Worm (Caenorhabditis elegans): ENCODE measurements around the gene ugt-34.

ugt-34 gene

ce11 chrV:10656958-10657357 is at the start of gene ugt-34:
Gene ugt-34, minus strand, starts transcription at chrV:10656978.
- TF ChIP-seq akir-1 (GFP tag; optimal IDR thresholded peaks at IDR 0.05) (no peak), F37B4.10 (GFP tag; IDR thresholded peaks at IDR 0.05) (no peak), bed-2 (GFP tag; IDR thresholded peaks at IDR 0.05) (no peak), snpc-1.1 (tag; optimal IDR thresholded peaks at IDR 0.05; ENCODE audit: insufficient read depth) (no peak), F49E8.2 (tag; optimal IDR thresholded peaks at IDR 0.05; ENCODE audit: insufficient read depth) (no peak), F22D6.2 (tag; optimal IDR thresholded peaks at IDR 0.05) (no peak), snpc-1.3 (tag; optimal IDR thresholded peaks at IDR 0.05; ENCODE audit: insufficient read depth) (no peak)

- TF ChIP-seq C17E4.6 (GFP tag; IDR thresholded peaks at IDR 0.05) (no peak), nfyb-1 (GFP tag; IDR thresholded peaks at IDR 0.05) (no peak), ets-4 (GFP tag; optimal IDR thresholded peaks at IDR 0.05) (no peak), B0019.2 (GFP tag; conservative IDR thresholded peaks at IDR 0.05) (no peak), F23B12.7 (tag; optimal IDR thresholded peaks at IDR 0.05; ENCODE audit: insufficient read depth) (no peak), ZK185.1 (tag; optimal IDR thresholded peaks at IDR 0.05; ENCODE audit: poor library complexity, severe bottlenecking) (no peak), lin-35 (GFP tag; optimal IDR thresholded peaks at IDR 0.05) (no peak)
These were observed 46.1 kb upstream of the ugt-34 start for ce11 chrV:10702910-10703309.

ce11 chrV:10702249-10702648 is 45.5 kb upstream of the ugt-34 start, which contains the start of gene pph-1:
Gene pph-1, plus strand, starts transcription at chrV:10702549.
- no peak for TF ChIP-seq B0261.1 (tag; optimal IDR thresholded peaks at IDR 0.05)
- no peak for TF ChIP-seq T26A5.8 (tag; optimal IDR thresholded peaks at IDR 0.05)
- TF ChIP-seq attf-5 (GFP tag; optimal IDR thresholded peaks at IDR 0.05) = no peak
- no peak for TF ChIP-seq ztf-25 (GFP tag; IDR thresholded peaks at IDR 0.05)
- TF ChIP-seq dpff-1 (tag; optimal IDR thresholded peaks at IDR 0.05) = no peak
- no peak for TF ChIP-seq C17E4.6 (GFP tag; IDR thresholded peaks at IDR 0.05)
- no peak for TF ChIP-seq Y67H2A.10 (GFP tag; conservative IDR thresholded peaks at IDR 0.05)
- no peak for TF ChIP-seq pbrm-1 (GFP tag; IDR thresholded peaks at IDR 0.05)
- no peak for TF ChIP-seq B0035.1 (tag; optimal IDR thresholded peaks at IDR 0.05)
- TF ChIP-seq ZK185.1 (tag; optimal IDR thresholded peaks at IDR 0.05; ENCODE audit: poor library complexity, severe bottlenecking) = no peak
- no peak for TF ChIP-seq hsf-1 (GFP tag; IDR thresholded peaks at IDR 0.05)
- no peak for TF ChIP-seq ztf-18 (tag; optimal IDR thresholded peaks at IDR 0.05)
- TF ChIP-seq lin-35 (GFP tag; optimal IDR thresholded peaks at IDR 0.05) = no peak
- TF ChIP-seq D2030.7 (GFP tag; IDR thresholded peaks at IDR 0.05) = no peak
- TF ChIP-seq egrh-3 (GFP tag; IDR thresholded peaks at IDR 0.05) = no peak
- TF ChIP-seq snpc-4 (GFP tag; optimal IDR thresholded peaks at IDR 0.05) = no peak
- no peak for TF ChIP-seq snpc-4 (tag; optimal IDR thresholded peaks at IDR 0.05)
- no peak for TF ChIP-seq snpc-1.3 (tag; optimal IDR thresholded peaks at IDR 0.05; ENCODE audit: insufficient read depth)
- no peak for TF ChIP-seq ekl-4 (GFP tag; IDR thresholded peaks at IDR 0.05)
- TF ChIP-seq T07F8.4 (tag; optimal IDR thresholded peaks at IDR 0.05) = no peak
- no peak for TF ChIP-seq mxl-1 (tag; optimal IDR thresholded peaks at IDR 0.05)

ce11 chrV:10699122-10699521 is 42.3 kb upstream of the ugt-34 start:
- TF ChIP-seq atf-7 (tag; optimal IDR thresholded peaks at IDR 0.05) = no peak
- no peak for TF ChIP-seq F23B12.7 (tag; optimal IDR thresholded peaks at IDR 0.05; ENCODE audit: insufficient read depth)
- no peak for TF ChIP-seq Y67H2A.10 (GFP tag; conservative IDR thresholded peaks at IDR 0.05)
- TF ChIP-seq F57A8.1 (GFP tag; optimal IDR thresholded peaks at IDR 0.05) = no peak
- TF ChIP-seq T07F8.4 (tag; optimal IDR thresholded peaks at IDR 0.05) = no peak
- TF ChIP-seq madf-6 (GFP tag; IDR thresholded peaks at IDR 0.05) = no peak
- TF ChIP-seq somi-1 (GFP tag; optimal IDR thresholded peaks at IDR 0.05) = no peak
- TF ChIP-seq ztf-18 (tag; optimal IDR thresholded peaks at IDR 0.05) = no peak
- no peak for TF ChIP-seq F10E7.11 (tag; optimal IDR thresholded peaks at IDR 0.05)
